Worm (Caenorhabditis elegans) whole organism, L2 larva: ENCODE measurements around the gene F09G2.1.

Experiments used
- C34F6.9 ChIP-seq: fragments of 150-350 bp; optimal IDR thresholded peaks from 2 replicates; lab custom pipeline; 2014; ENCODE audit warnings: missing biosample characterization, missing genetic modification characterization
- F13H6.1 ChIP-seq: sonication (generic microtip); optimal IDR thresholded peaks from 2 replicates; lab custom pipeline; 2016; ENCODE audit warnings: missing genetic modification characterization, missing compliant biosample characterization
- ZK546.5 ChIP-seq: sonication (generic microtip); optimal IDR thresholded peaks from 2 replicates; lab custom pipeline; 2017; ENCODE audit warnings: missing biosample characterization, missing genetic modification characterization
- alr-1 ChIP-seq: fragments of 150-350 bp; optimal IDR thresholded peaks from 2 replicates; lab custom pipeline; 2014; ENCODE audit warnings: missing biosample characterization, missing genetic modification characterization
- aly-2 ChIP-seq: fragments of 150-350 bp; optimal IDR thresholded peaks from 2 replicates; lab custom pipeline; 2014; ENCODE audit warnings: missing biosample characterization, missing genetic modification characterization
- ama-1 ChIP-seq: fragments of 150-350 bp; optimal IDR thresholded peaks from 2 replicates; lab custom pipeline; 2018; ENCODE audit warnings: inconsistent platforms
- blmp-1 ChIP-seq: sonication (generic microtip); optimal IDR thresholded peaks from 2 replicates; lab custom pipeline; 2017; ENCODE audit warnings: missing genetic modification characterization, mild to moderate bottlenecking, missing compliant biosample characterization, antibody characterized with exemption, moderate library complexity; ENCODE audit not compliant: insufficient read depth
- ceh-82 ChIP-seq: fragments of 150-350 bp; optimal IDR thresholded peaks from 2 replicates; lab custom pipeline; 2014; ENCODE audit warnings: missing biosample characterization, missing genetic modification characterization
- crh-2 ChIP-seq: sonication (generic microtip); optimal IDR thresholded peaks from 2 replicates; lab custom pipeline; 2017; ENCODE audit warnings: missing biosample characterization, missing genetic modification characterization
- egl-27 ChIP-seq: sonication (generic microtip); optimal IDR thresholded peaks from 3 replicates; lab custom pipeline; 2017; ENCODE audit warnings: missing biosample characterization, missing genetic modification reagents, missing genetic modification characterization
- elt-1 ChIP-seq: fragments of 150-350 bp; optimal IDR thresholded peaks from 2 replicates; lab custom pipeline; 2014; ENCODE audit warnings: missing biosample characterization, missing genetic modification characterization
- fos-1 ChIP-seq: fragments of 150-350 bp; optimal IDR thresholded peaks from 2 replicates; lab custom pipeline; 2014; ENCODE audit warnings: missing biosample characterization, missing genetic modification characterization
- gmeb-1 ChIP-seq: fragments of 150-350 bp; optimal IDR thresholded peaks from 2 replicates; lab custom pipeline; 2014; ENCODE audit warnings: missing biosample characterization, missing genetic modification characterization
- lin-11 ChIP-seq: fragments of 150-350 bp; sonication (generic microtip); optimal IDR thresholded peaks from 2 replicates; lab custom pipeline; 2014; ENCODE audit warnings: missing biosample characterization, missing genetic modification characterization, inconsistent platforms, mixed read lengths
- lin-13 ChIP-seq: fragments of 150-350 bp; optimal IDR thresholded peaks from 2 replicates; lab custom pipeline; 2014; ENCODE audit warnings: missing biosample characterization, missing genetic modification reagents, missing genetic modification characterization
- lin-39 ChIP-seq: fragments of 150-350 bp; optimal IDR thresholded peaks from 2 replicates; lab custom pipeline; 2014; ENCODE audit warnings: missing biosample characterization, missing genetic modification reagents, missing genetic modification characterization
- lsy-2 ChIP-seq, 2 experiments: fragments of 150-350 bp in 1 of 2; sonication (generic microtip) in 1 of 2; optimal IDR thresholded peaks; 2 replicates each; lab custom pipeline; 2014 to 2017; ENCODE audit warnings: missing biosample characterization in 2 of 2, missing genetic modification characterization in 2 of 2
- mab-5 ChIP-seq: fragments of 150-350 bp; optimal IDR thresholded peaks from 2 replicates; lab custom pipeline; 2014; ENCODE audit warnings: missing biosample characterization, missing genetic modification characterization
- mdl-1 ChIP-seq, 2 experiments: fragments of 150-350 bp in 1 of 2; sonication (generic microtip) in 1 of 2; optimal IDR thresholded peaks; 2 replicates each; lab custom pipeline; 2017; ENCODE audit warnings: missing biosample characterization in 2 of 2, missing genetic modification characterization in 2 of 2
- nhr-10 ChIP-seq: sonication (generic microtip); optimal IDR thresholded peaks from 2 replicates; lab custom pipeline; 2017; ENCODE audit warnings: missing biosample characterization, missing genetic modification characterization
- nhr-11 ChIP-seq: fragments of 150-350 bp; optimal IDR thresholded peaks from 2 replicates; lab custom pipeline; 2014; ENCODE audit warnings: missing biosample characterization, missing genetic modification characterization
- nhr-12 ChIP-seq: fragments of 150-350 bp; optimal IDR thresholded peaks from 2 replicates; lab custom pipeline; 2014; ENCODE audit warnings: missing biosample characterization, missing genetic modification characterization
- nhr-129 ChIP-seq: fragments of 150-350 bp; optimal IDR thresholded peaks from 2 replicates; lab custom pipeline; 2014; ENCODE audit warnings: missing biosample characterization, missing genetic modification characterization
- nhr-21 ChIP-seq: fragments of 150-350 bp; optimal IDR thresholded peaks from 2 replicates; lab custom pipeline; 2014; ENCODE audit warnings: missing biosample characterization, missing genetic modification characterization
- nhr-237 ChIP-seq: fragments of 150-350 bp; optimal IDR thresholded peaks from 2 replicates; lab custom pipeline; 2014; ENCODE audit warnings: missing biosample characterization, missing genetic modification characterization
- nhr-25 ChIP-seq: fragments of 150-350 bp; sonication (generic microtip); optimal IDR thresholded peaks from 3 replicates; lab custom pipeline; 2014; ENCODE audit warnings: missing biosample characterization, missing genetic modification characterization
- nhr-6 ChIP-seq: fragments of 150-350 bp; optimal IDR thresholded peaks from 2 replicates; lab custom pipeline; 2014; ENCODE audit warnings: missing biosample characterization, missing genetic modification characterization
- nhr-77 ChIP-seq: fragments of 150-350 bp; optimal IDR thresholded peaks from 2 replicates; lab custom pipeline; 2014; ENCODE audit warnings: missing biosample characterization, missing genetic modification characterization
- peb-1 ChIP-seq: fragments of 150-350 bp; optimal IDR thresholded peaks from 2 replicates; lab custom pipeline; 2014; ENCODE audit warnings: missing biosample characterization, missing genetic modification characterization
- sem-4 ChIP-seq: fragments of 150-350 bp; optimal IDR thresholded peaks from 2 replicates; lab custom pipeline; 2014; ENCODE audit warnings: missing biosample characterization, missing genetic modification reagents, missing genetic modification characterization
- skn-1 ChIP-seq: sonication (generic microtip); optimal IDR thresholded peaks from 2 replicates; lab custom pipeline; 2017; ENCODE audit warnings: missing biosample characterization, missing genetic modification characterization
- sma-3 ChIP-seq: sonication (generic microtip); optimal IDR thresholded peaks from 2 replicates; lab custom pipeline; 2016; ENCODE audit warnings: missing genetic modification reagents, missing genetic modification characterization, missing compliant biosample characterization
- sma-9 ChIP-seq, 2 experiments: fragments of 150-350 bp in 1 of 2; sonication (generic microtip) in 1 of 2; optimal IDR thresholded peaks; 2 replicates each; lab custom pipeline; 2014 to 2016; ENCODE audit warnings: missing genetic modification characterization in 2 of 2, mild to moderate bottlenecking in 1 of 2, missing biosample characterization in 1 of 2, missing compliant biosample characterization in 1 of 2, missing genetic modification reagents in 1 of 2, moderate library complexity in 1 of 2
- snpc-4 ChIP-seq: fragments of 150-350 bp; optimal IDR thresholded peaks from 2 replicates; lab custom pipeline; 2014; ENCODE audit warnings: missing biosample characterization, missing genetic modification characterization
- unc-39 ChIP-seq: fragments of 150-350 bp; optimal IDR thresholded peaks from 2 replicates; lab custom pipeline; 2014; ENCODE audit warnings: missing biosample characterization, missing genetic modification characterization
- unc-55 ChIP-seq: fragments of 150-350 bp; sonication (generic microtip); optimal IDR thresholded peaks from 3 replicates; lab custom pipeline; 2014; ENCODE audit warnings: missing biosample characterization, missing genetic modification reagents, missing genetic modification characterization
- unc-62 ChIP-seq: fragments of 150-350 bp; optimal IDR thresholded peaks from 2 replicates; lab custom pipeline; 2014; ENCODE audit warnings: missing biosample characterization, missing genetic modification reagents, missing genetic modification characterization
- zag-1 ChIP-seq: fragments of 150-350 bp; optimal IDR thresholded peaks from 2 replicates; lab custom pipeline; 2014; ENCODE audit warnings: missing biosample characterization, missing genetic modification characterization
- ztf-1 ChIP-seq: fragments of 200-800 bp; sonication (Bioruptor generic); conservative IDR thresholded peaks from 2 replicates; pipeline ENCODE4 v1.3.6; 2022; ENCODE audit warnings: missing genetic modification characterization, missing compliant biosample characterization
- ztf-11 ChIP-seq: sonication (generic microtip); optimal IDR thresholded peaks from 2 replicates; lab custom pipeline; 2017; ENCODE audit warnings: missing biosample characterization, missing genetic modification characterization
- ztf-4 ChIP-seq: fragments of 150-350 bp; optimal IDR thresholded peaks from 2 replicates; lab custom pipeline; 2014; ENCODE audit warnings: missing biosample characterization, missing genetic modification characterization

Gene F09G2.1

ce11 chrV:7230847-7231246 lies 30.8 kb downstream of the F09G2.1 start, which contains the start of the genes gei-6 and krr-1:
TSS of gene gei-6 (minus strand) at chrV:7230848.
TSS of gene krr-1 (plus strand) at chrV:7231190.
- TF ChIP-seq nhr-10 (tag; lab: Kevin White, UChicago) (no peak), zag-1 (tag; lab: Kevin White, UChicago) (no peak), C34F6.9 (tag; lab: Kevin White, UChicago) (peak; percentile 29), sem-4 (tag; lab: Kevin White, UChicago) (peak; percentile 52), ztf-1 (no peak), fos-1 (tag; lab: Kevin White, UChicago) (peak; percentile 15), lin-13 (GFP tag; lab: Kevin White, UChicago) (peak; percentile 10), ceh-82 (tag; lab: Kevin White, UChicago) (no peak), sma-9 (GFP tag; optimal IDR thresholded peaks at IDR 0.05; lab: Kevin White, UChicago) (peak; percentile 47), sma-9 (tag; optimal IDR thresholded peaks at IDR 0.05; lab: Kevin White, UChicago) (no peak), F13H6.1 (tag; lab: Kevin White, UChicago) (peak; percentile 46), unc-62 (no peak), lin-39 (tag; lab: Kevin White, UChicago) (no peak), ztf-11 (tag; lab: Kevin White, UChicago) (no peak), unc-55 (GFP tag; lab: Kevin White, UChicago) (peak; percentile 79), sma-3 (peak; percentile 43), nhr-12 (tag; lab: Kevin White, UChicago) (no peak), mdl-1 (tag; optimal IDR thresholded peaks at IDR 0.05; lab: Kevin White, UChicago) (no peak), nhr-21 (tag; lab: Kevin White, UChicago) (no peak), nhr-6 (tag; lab: Kevin White, UChicago) (no peak), lin-11 (peak; percentile 59), alr-1 (tag; lab: Kevin White, UChicago) (no peak), gmeb-1 (tag; lab: Kevin White, UChicago) (peak; percentile 75), skn-1 (tag; lab: Kevin White, UChicago) (no peak), aly-2 (no peak), elt-1 (no peak), nhr-25 (tag; lab: Kevin White, UChicago) (no peak), nhr-237 (tag; lab: Kevin White, UChicago) (no peak), snpc-4 (no peak), mab-5 (tag; lab: Kevin White, UChicago) (peak; percentile 49), ama-1 (lab: Kevin White, UChicago) (no peak), egl-27 (tag; lab: Kevin White, UChicago) (no peak), crh-2 (tag; lab: Kevin White, UChicago) (no peak), peb-1 (no peak), unc-39 (no peak), ztf-4 (no peak), lsy-2 (tag; optimal IDR thresholded peaks at IDR 0.05; lab: Kevin White, UChicago) (peak in 1 of 2 experiments; percentile 54), blmp-1 (tag; lab: Kevin White, UChicago) (no peak), nhr-129 (tag; lab: Kevin White, UChicago) (peak; percentile 16)

- TF ChIP-seq unc-62 = no peak
- TF ChIP-seq zag-1 (tag; lab: Kevin White, UChicago) = no peak
- no peak for TF ChIP-seq mdl-1 (tag; optimal IDR thresholded peaks at IDR 0.05; lab: Kevin White, UChicago)
- TF ChIP-seq aly-2 = no peak
- no peak for TF ChIP-seq ztf-11 (tag; lab: Kevin White, UChicago)
- no peak for TF ChIP-seq nhr-11 (tag; lab: Kevin White, UChicago)
- TF ChIP-seq ZK546.5 (tag; lab: Kevin White, UChicago) = no peak
- TF ChIP-seq nhr-237 (tag; lab: Kevin White, UChicago) = no peak
- no peak for TF ChIP-seq nhr-12 (tag; lab: Kevin White, UChicago)
- no peak for TF ChIP-seq peb-1
- TF ChIP-seq lin-11 = no peak
- TF ChIP-seq nhr-77 (tag; lab: Kevin White, UChicago) = no peak
- no peak for TF ChIP-seq fos-1 (tag; lab: Kevin White, UChicago)
- TF ChIP-seq ztf-1 = no peak
- no peak for TF ChIP-seq nhr-25 (tag; lab: Kevin White, UChicago)
- no peak for TF ChIP-seq ceh-82 (tag; lab: Kevin White, UChicago)
These were observed 31.5 kb downstream of the F09G2.1 start for ce11 chrV:7231524-7231923.
